Worm (Caenorhabditis elegans) whole organism, early embryonic: Measurements from ENCODE around the gene igcm-2.

ENCODE experiments used
- B0310.2 ChIP-seq: sonication (generic microtip); optimal IDR thresholded peaks from 2 replicates; lab custom pipeline; 2016; ENCODE audit warnings: mild to moderate bottlenecking, missing genetic modification characterization, missing compliant biosample characterization
- F13C5.2 ChIP-seq: sonication (generic microtip); optimal IDR thresholded peaks from 2 replicates; lab custom pipeline; 2017; ENCODE audit warnings: mild to moderate bottlenecking, missing genetic modification characterization, inconsistent platforms, missing compliant biosample characterization
- aly-1 ChIP-seq: sonication (generic microtip); optimal IDR thresholded peaks from 2 replicates; lab custom pipeline; 2016; ENCODE audit warnings: missing genetic modification characterization, missing compliant biosample characterization
- ama-1 ChIP-seq: fragments of 150-350 bp; optimal IDR thresholded peaks from 2 replicates; lab custom pipeline; 2014
- ceh-13 ChIP-seq: fragments of 200-800 bp; sonication (Bioruptor generic); optimal IDR thresholded peaks from 2 replicates; lab custom pipeline; 2018; ENCODE audit warnings: mild to moderate bottlenecking, missing genetic modification characterization, missing compliant biosample characterization
- ceh-36 ChIP-seq: sonication (generic microtip); optimal IDR thresholded peaks from 2 replicates; lab custom pipeline; 2016; ENCODE audit warnings: missing genetic modification characterization, inconsistent platforms, missing compliant biosample characterization
- ets-7 ChIP-seq: sonication (generic microtip); optimal IDR thresholded peaks from 2 replicates; lab custom pipeline; 2016; ENCODE audit warnings: missing genotype, missing genetic modification characterization, missing compliant biosample characterization
- flt-1 ChIP-seq: fragments of 200-800 bp; sonication (Bioruptor generic); IDR thresholded peaks from 2 replicates; pipeline ENCODE4 v1.3.6; 2022; ENCODE audit warnings: missing genetic modification characterization, missing compliant biosample characterization
- hmbx-1 ChIP-seq: sonication (generic microtip); optimal IDR thresholded peaks from 2 replicates; lab custom pipeline; 2016; ENCODE audit warnings: mild to moderate bottlenecking, missing genetic modification characterization, missing compliant biosample characterization
- hmg-4 ChIP-seq: fragments of 200-800 bp; sonication (Bioruptor generic); optimal IDR thresholded peaks from 2 replicates; lab custom pipeline; 2018; ENCODE audit warnings: mild to moderate bottlenecking, missing genetic modification characterization, missing compliant biosample characterization
- hnd-1 ChIP-seq: sonication (generic microtip); optimal IDR thresholded peaks from 2 replicates; lab custom pipeline; 2016; ENCODE audit warnings: missing genetic modification characterization, missing compliant biosample characterization
- pes-1 ChIP-seq: fragments of 200-800 bp; sonication (Bioruptor generic); IDR thresholded peaks from 2 replicates; pipeline ENCODE4 v1.3.6; 2022; ENCODE audit warnings: missing genetic modification reagents, missing genetic modification characterization, missing compliant biosample characterization
- scrt-1 ChIP-seq: fragments of 200-800 bp; sonication (Bioruptor generic); IDR thresholded peaks from 2 replicates; pipeline ENCODE4 v1.3.6; 2022; ENCODE audit warnings: missing genetic modification characterization, missing compliant biosample characterization
- sea-1 ChIP-seq: fragments of 200-800 bp; sonication (Bioruptor generic); conservative IDR thresholded peaks from 2 replicates; pipeline ENCODE4 v1.3.6; 2022; ENCODE audit warnings: missing genetic modification characterization, missing compliant biosample characterization
- tbx-11 ChIP-seq: fragments of 200-800 bp; sonication (Bioruptor generic); IDR thresholded peaks from 2 replicates; pipeline ENCODE4 v1.3.6; 2022; ENCODE audit warnings: missing genetic modification characterization, missing compliant biosample characterization
- tbx-37 ChIP-seq: fragments of 200-800 bp; sonication (Bioruptor generic); conservative IDR thresholded peaks from 2 replicates; pipeline ENCODE4 v1.3.6; 2022; ENCODE audit warnings: missing genetic modification reagents, missing genetic modification characterization, missing compliant biosample characterization
- tra-4 ChIP-seq: sonication (generic microtip); optimal IDR thresholded peaks from 2 replicates; lab custom pipeline; 2017; ENCODE audit warnings: missing genetic modification characterization, missing compliant biosample characterization

igcm-2 gene

ce11 chrX:6385185-6385584, 6.2 kb downstream of the igcm-2 start, which contains the start of gene igdb-3:
Gene igdb-3, plus strand, starts transcription at chrX:6385485.
- no peak for TF ChIP-seq tbx-37 (GFP tag; lab: Robert Waterston, UW)
- no peak for TF ChIP-seq ceh-13 (GFP tag; lab: Kevin White, UChicago)
- TF ChIP-seq F13C5.2: no peak
- no peak for TF ChIP-seq aly-1 (tag; lab: Kevin White, UChicago)
- no peak for TF ChIP-seq ama-1 (lab: Kevin White, UChicago)
- TF ChIP-seq scrt-1 (GFP tag; lab: Robert Waterston, UW): no peak
- no peak for TF ChIP-seq sea-1 (GFP tag; lab: Robert Waterston, UW)
- TF ChIP-seq flt-1 (GFP tag; lab: Robert Waterston, UW): no peak
- TF ChIP-seq ets-7: no peak
- TF ChIP-seq hmg-4 (GFP tag; lab: Kevin White, UChicago): no peak
- TF ChIP-seq pes-1 (GFP tag; lab: Robert Waterston, UW): no peak
- TF ChIP-seq B0310.2 (tag; lab: Kevin White, UChicago): no peak
- no peak for TF ChIP-seq tra-4 (tag; lab: Kevin White, UChicago)
- no peak for TF ChIP-seq ceh-36 (tag; lab: Kevin White, UChicago)

ce11 chrX:6384537-6384936, 6.9 kb downstream of the igcm-2 start:
- TF ChIP-seq ets-7 (no peak), F13C5.2 (no peak), tra-4 (tag; lab: Kevin White, UChicago) (no peak)

- no peak for TF ChIP-seq pes-1 (GFP tag; lab: Robert Waterston, UW)
- TF ChIP-seq aly-1 (tag; lab: Kevin White, UChicago): no peak
- no peak for TF ChIP-seq ama-1 (lab: Kevin White, UChicago)
- no peak for TF ChIP-seq scrt-1 (GFP tag; lab: Robert Waterston, UW)
- no peak for TF ChIP-seq sea-1 (GFP tag; lab: Robert Waterston, UW)
- TF ChIP-seq hmg-4 (GFP tag; lab: Kevin White, UChicago): no peak
Measured at ce11 chrX:6382930-6383329, 8.5 kb downstream of the igcm-2 start.

ce11 chrX:6378363-6378762, 13.0 kb downstream of the igcm-2 start:
- TF ChIP-seq hmg-4 (GFP tag; lab: Kevin White, UChicago): peak; percentile 72
- peak; percentile 72; the same call in 1 of the 2 replicates for TF ChIP-seq sea-1 (GFP tag; lab: Robert Waterston, UW)
- TF ChIP-seq aly-1 (tag; lab: Kevin White, UChicago): peak; percentile 62
- no peak for TF ChIP-seq hnd-1 (tag; lab: Kevin White, UChicago)
- TF ChIP-seq pes-1 (GFP tag; lab: Robert Waterston, UW): no peak; the same call in 1 of the 2 replicates
- peak; percentile 56 for TF ChIP-seq F13C5.2

- TF ChIP-seq hmg-4 (GFP tag; lab: Kevin White, UChicago) (no peak), tra-4 (tag; lab: Kevin White, UChicago) (no peak), ceh-36 (tag; lab: Kevin White, UChicago) (no peak), tbx-37 (GFP tag; lab: Robert Waterston, UW) (no peak), B0310.2 (tag; lab: Kevin White, UChicago) (no peak), flt-1 (GFP tag; lab: Robert Waterston, UW) (no peak), aly-1 (tag; lab: Kevin White, UChicago) (no peak), sea-1 (GFP tag; lab: Robert Waterston, UW) (no peak), ceh-13 (GFP tag; lab: Kevin White, UChicago) (no peak), hmbx-1 (tag; lab: Kevin White, UChicago) (no peak), pes-1 (GFP tag; lab: Robert Waterston, UW) (no peak), hnd-1 (tag; lab: Kevin White, UChicago) (no peak), ets-7 (no peak), tbx-11 (no peak)
Measured at ce11 chrX:6377634-6378288, 13.6 kb downstream of the igcm-2 start, which contains the start of gene lmp-1. Gene lmp-1, minus strand, starts transcription at chrX:6377684.

ce11 chrX:6374451-6374850, 16.9 kb downstream of the igcm-2 start, which contains the start of gene C03B1.1:
Gene C03B1.1, plus strand, starts transcription at chrX:6374751.
- TF ChIP-seq F13C5.2 (no peak), B0310.2 (tag; lab: Kevin White, UChicago) (no peak), tbx-11 (no peak), ets-7 (no peak), tra-4 (tag; lab: Kevin White, UChicago) (no peak), sea-1 (GFP tag; lab: Robert Waterston, UW) (no peak), scrt-1 (GFP tag; lab: Robert Waterston, UW) (no peak), hnd-1 (tag; lab: Kevin White, UChicago) (no peak), ama-1 (lab: Kevin White, UChicago) (no peak), pes-1 (GFP tag; lab: Robert Waterston, UW) (no peak), ceh-36 (tag; lab: Kevin White, UChicago) (no peak), ceh-13 (GFP tag; lab: Kevin White, UChicago) (no peak)

- TF ChIP-seq flt-1 (GFP tag; lab: Robert Waterston, UW): no peak
- no peak for TF ChIP-seq F13C5.2
- TF ChIP-seq tbx-11: no peak
- TF ChIP-seq ama-1 (lab: Kevin White, UChicago): no peak
- TF ChIP-seq ets-7: no peak
- TF ChIP-seq aly-1 (tag; lab: Kevin White, UChicago): no peak
- no peak for TF ChIP-seq sea-1 (GFP tag; lab: Robert Waterston, UW)
- no peak for TF ChIP-seq tra-4 (tag; lab: Kevin White, UChicago)
- TF ChIP-seq hmbx-1 (tag; lab: Kevin White, UChicago): no peak
- no peak for TF ChIP-seq pes-1 (GFP tag; lab: Robert Waterston, UW)
- TF ChIP-seq hnd-1 (tag; lab: Kevin White, UChicago): no peak
- TF ChIP-seq hmg-4 (GFP tag; lab: Kevin White, UChicago): no peak
Measured at ce11 chrX:6373348-6373747, 18.0 kb downstream of the igcm-2 start, which contains the start of gene C03B1.17. Gene C03B1.17, plus strand, starts transcription at chrX:6373648.
